Worm (Caenorhabditis elegans) whole organism, L2 larva: Measurements from ENCODE around the gene idpb-4.

Experiments used
- C34F6.9 ChIP-seq: fragments of 150-350 bp; optimal IDR thresholded peaks from 2 replicates; lab custom pipeline; 2014; ENCODE audit warnings: missing biosample characterization, missing genetic modification characterization
- F13H6.1 ChIP-seq: sonication (generic microtip); optimal IDR thresholded peaks from 2 replicates; lab custom pipeline; 2016; ENCODE audit warnings: missing genetic modification characterization, missing compliant biosample characterization
- alr-1 ChIP-seq: fragments of 150-350 bp; optimal IDR thresholded peaks from 2 replicates; lab custom pipeline; 2014; ENCODE audit warnings: missing biosample characterization, missing genetic modification characterization
- ceh-16 ChIP-seq: fragments of 150-350 bp; optimal IDR thresholded peaks from 2 replicates; lab custom pipeline; 2014; ENCODE audit warnings: missing biosample characterization, missing genetic modification characterization
- ceh-82 ChIP-seq: fragments of 150-350 bp; optimal IDR thresholded peaks from 2 replicates; lab custom pipeline; 2014; ENCODE audit warnings: missing biosample characterization, missing genetic modification characterization
- crh-2 ChIP-seq: sonication (generic microtip); optimal IDR thresholded peaks from 2 replicates; lab custom pipeline; 2017; ENCODE audit warnings: missing biosample characterization, missing genetic modification characterization
- egl-27 ChIP-seq: sonication (generic microtip); optimal IDR thresholded peaks from 3 replicates; lab custom pipeline; 2017; ENCODE audit warnings: missing biosample characterization, missing genetic modification reagents, missing genetic modification characterization
- elt-3 ChIP-seq: sonication (generic microtip); optimal IDR thresholded peaks from 2 replicates; lab custom pipeline; 2017; ENCODE audit warnings: missing biosample characterization, missing genetic modification characterization
- fos-1 ChIP-seq: fragments of 150-350 bp; optimal IDR thresholded peaks from 2 replicates; lab custom pipeline; 2014; ENCODE audit warnings: missing biosample characterization, missing genetic modification characterization
- gmeb-1 ChIP-seq: fragments of 150-350 bp; optimal IDR thresholded peaks from 2 replicates; lab custom pipeline; 2014; ENCODE audit warnings: missing biosample characterization, missing genetic modification characterization
- lsy-2 ChIP-seq, 2 experiments: fragments of 150-350 bp in 1 of 2; sonication (generic microtip) in 1 of 2; optimal IDR thresholded peaks; 2 replicates each; lab custom pipeline; 2014 to 2017; ENCODE audit warnings: missing biosample characterization in 2 of 2, missing genetic modification characterization in 2 of 2
- mdl-1 ChIP-seq, 2 experiments: fragments of 150-350 bp in 1 of 2; sonication (generic microtip) in 1 of 2; optimal IDR thresholded peaks; 2 replicates each; lab custom pipeline; 2017; ENCODE audit warnings: missing biosample characterization in 2 of 2, missing genetic modification characterization in 2 of 2
- nhr-21 ChIP-seq: fragments of 150-350 bp; optimal IDR thresholded peaks from 2 replicates; lab custom pipeline; 2014; ENCODE audit warnings: missing biosample characterization, missing genetic modification characterization
- nhr-25 ChIP-seq: fragments of 150-350 bp; sonication (generic microtip); optimal IDR thresholded peaks from 3 replicates; lab custom pipeline; 2014; ENCODE audit warnings: missing biosample characterization, missing genetic modification characterization
- sma-9 ChIP-seq, 2 experiments: fragments of 150-350 bp in 1 of 2; sonication (generic microtip) in 1 of 2; optimal IDR thresholded peaks; 2 replicates each; lab custom pipeline; 2014 to 2016; ENCODE audit warnings: missing genetic modification characterization in 2 of 2, mild to moderate bottlenecking in 1 of 2, missing biosample characterization in 1 of 2, missing compliant biosample characterization in 1 of 2, missing genetic modification reagents in 1 of 2, moderate library complexity in 1 of 2
- unc-62 ChIP-seq: fragments of 150-350 bp; optimal IDR thresholded peaks from 2 replicates; lab custom pipeline; 2014; ENCODE audit warnings: missing biosample characterization, missing genetic modification reagents, missing genetic modification characterization
- zag-1 ChIP-seq: fragments of 150-350 bp; optimal IDR thresholded peaks from 2 replicates; lab custom pipeline; 2014; ENCODE audit warnings: missing biosample characterization, missing genetic modification characterization
- ztf-11 ChIP-seq: sonication (generic microtip); optimal IDR thresholded peaks from 2 replicates; lab custom pipeline; 2017; ENCODE audit warnings: missing biosample characterization, missing genetic modification characterization

Gene idpb-4

DNA sequence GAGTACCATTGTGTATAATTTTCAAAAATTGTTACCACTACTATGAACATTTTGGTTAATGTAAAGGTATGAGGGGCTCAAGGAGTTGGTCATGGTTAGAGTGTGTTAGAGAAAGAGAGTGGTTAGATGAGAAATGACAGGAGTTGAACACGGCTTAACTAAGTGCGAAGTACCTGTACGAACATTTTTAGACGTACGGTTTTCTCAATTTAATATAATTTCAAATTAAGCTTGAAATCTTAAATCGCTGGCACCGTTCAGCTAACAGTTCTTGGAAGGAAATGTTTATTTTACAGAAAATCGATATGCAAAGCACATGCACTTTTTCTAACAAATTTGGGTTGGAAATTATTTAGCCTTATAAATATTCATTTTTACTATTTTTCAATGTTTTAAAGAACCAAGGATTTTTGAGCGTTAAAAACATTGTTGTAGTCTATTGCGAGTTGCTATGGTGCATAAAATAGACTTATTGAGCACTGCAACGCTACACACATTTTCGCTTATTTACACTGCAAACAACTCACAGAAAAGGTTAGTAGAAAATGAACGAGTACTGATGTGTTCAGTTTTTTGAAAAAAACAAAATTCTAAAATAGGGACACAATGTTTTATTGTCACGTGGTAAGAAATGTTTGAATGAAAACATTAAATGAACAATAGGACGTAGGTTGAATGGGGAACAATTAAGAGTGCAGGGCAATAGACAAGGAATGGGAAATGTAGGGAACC is 35.6 kb downstream of the idpb-4 start, which contains the start of gene sphk-1:
TSS of gene sphk-1 (minus strand) at position 51 of the 732 bp plus-strand sequence.
- no peak for TF ChIP-seq ztf-11 (tag; lab: Kevin White, UChicago)
- no peak for TF ChIP-seq unc-62 (GFP tag; lab: Kevin White, UChicago)
- TF ChIP-seq C34F6.9 (tag; lab: Kevin White, UChicago), result no peak

DNA sequence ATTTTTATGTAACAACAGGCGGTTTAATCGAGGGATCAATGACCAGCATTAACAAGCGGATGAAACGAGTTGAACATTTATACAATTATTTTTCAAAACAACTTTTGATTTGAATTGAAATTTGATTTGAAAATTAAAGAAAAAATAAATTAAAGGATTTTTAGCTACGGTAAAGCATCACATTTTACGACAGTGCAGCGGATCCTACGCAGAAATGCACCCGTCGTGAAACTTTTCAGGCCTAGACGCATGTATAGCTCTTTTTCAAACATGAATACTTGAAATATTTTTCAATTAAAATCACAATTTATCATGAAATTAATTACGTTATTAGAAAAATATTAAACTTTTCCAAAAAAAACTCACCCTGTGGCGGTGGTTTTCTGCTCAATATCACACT is 36.3 kb downstream of the idpb-4 start:
- TF ChIP-seq lsy-2 (tag; optimal IDR thresholded peaks at IDR 0.05; lab: Kevin White, UChicago) (peak in 1 of 2 experiments; percentile 86), egl-27 (tag; lab: Kevin White, UChicago) (no peak)

DNA sequence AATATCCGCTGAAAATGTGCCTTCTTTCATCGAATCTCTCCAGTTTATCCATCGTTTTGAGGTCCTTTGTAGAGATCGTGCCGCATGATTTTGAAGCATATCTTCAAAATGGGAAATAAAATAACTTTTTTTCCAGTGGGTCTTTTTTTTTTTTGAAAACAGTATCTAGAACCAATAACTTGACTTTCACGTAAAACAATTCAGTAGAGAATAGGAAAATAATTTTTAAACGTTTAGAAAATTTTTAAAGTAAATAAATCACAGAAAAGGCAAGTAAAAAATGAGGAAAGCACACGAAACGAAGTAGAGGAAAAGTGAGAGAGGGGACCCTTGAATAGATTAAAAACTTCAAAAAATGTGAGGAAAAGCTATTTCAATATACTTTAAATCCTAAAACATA is 38.5 kb downstream of the idpb-4 start, which contains the start of gene chdh-1:
TSS of gene chdh-1 (minus strand) at position 101 of the 400 bp plus-strand sequence.
- TF ChIP-seq elt-3 (tag; lab: Kevin White, UChicago) (no peak), F13H6.1 (tag; lab: Kevin White, UChicago) (no peak), ceh-16 (no peak), mdl-1 (tag; optimal IDR thresholded peaks at IDR 0.05; lab: Kevin White, UChicago) (no peak), alr-1 (tag; lab: Kevin White, UChicago) (no peak), ceh-82 (tag; lab: Kevin White, UChicago) (no peak), zag-1 (tag; lab: Kevin White, UChicago) (no peak), nhr-21 (no peak)

DNA sequence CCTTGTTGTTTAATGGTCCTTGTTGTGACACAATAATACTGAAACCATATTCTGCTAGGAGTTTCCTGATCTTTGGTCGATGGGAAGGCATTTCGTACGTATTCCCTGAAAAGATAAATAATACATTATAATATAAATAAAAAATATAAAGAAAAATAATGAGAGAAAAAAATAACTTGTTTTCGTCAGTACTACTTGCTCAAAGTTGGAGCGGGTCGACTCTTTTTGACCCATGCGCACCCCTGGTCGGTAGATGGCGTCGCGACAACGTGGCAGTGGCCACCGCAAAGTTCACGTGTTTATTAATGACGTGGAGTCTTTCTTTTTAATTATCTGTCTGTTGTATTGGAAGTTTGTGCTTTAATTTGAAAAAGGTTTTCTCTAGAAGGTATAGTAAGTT is 41.6 kb downstream of the idpb-4 start, which contains the start of gene C34C6.10:
TSS of gene C34C6.10 (minus strand) at position 101 of the 400 bp plus-strand sequence.
- no peak for TF ChIP-seq gmeb-1
- TF ChIP-seq unc-62 (GFP tag; lab: Kevin White, UChicago), result no peak

DNA sequence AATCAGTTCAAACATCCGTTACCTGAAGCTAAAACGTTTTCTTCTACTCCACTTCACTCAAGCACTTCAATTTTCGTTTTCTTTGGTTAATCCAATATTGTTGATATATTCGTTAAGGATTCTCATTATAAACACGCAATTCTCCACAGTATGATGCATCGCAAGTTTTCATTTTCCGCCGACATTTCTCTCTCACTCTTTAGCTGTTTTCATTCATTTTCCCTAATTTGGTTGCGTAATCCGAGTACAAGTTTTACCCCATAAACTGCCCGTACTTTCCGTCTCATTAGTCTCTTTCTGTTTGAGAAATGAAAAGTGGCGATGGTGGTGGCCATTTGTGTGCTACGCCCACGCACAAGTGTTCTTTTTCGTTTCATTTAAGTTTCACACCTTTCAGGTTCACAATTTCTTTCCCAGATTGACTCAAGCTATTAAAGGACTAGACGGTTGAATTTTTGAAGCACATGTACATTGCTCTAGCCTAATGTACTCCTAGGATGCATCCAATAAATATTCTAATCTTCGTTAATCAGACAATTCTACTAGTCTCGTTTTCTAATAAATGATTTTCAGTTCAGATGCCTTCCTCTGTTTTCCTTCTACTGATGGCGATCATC is 45.9 kb downstream of the idpb-4 start, which contains the start of gene C34C6.3:
TSS of gene C34C6.3 (plus strand) at position 567 of the 617 bp plus-strand sequence.
- no peak for TF ChIP-seq fos-1 (tag; lab: Kevin White, UChicago)
- no peak for TF ChIP-seq nhr-25 (tag; lab: Kevin White, UChicago)
- no peak for TF ChIP-seq sma-9 (GFP tag; optimal IDR thresholded peaks at IDR 0.05; lab: Kevin White, UChicago)
- no peak for TF ChIP-seq sma-9 (tag; optimal IDR thresholded peaks at IDR 0.05; lab: Kevin White, UChicago)
- TF ChIP-seq crh-2 (tag; lab: Kevin White, UChicago), result no peak
- TF ChIP-seq ztf-11 (tag; lab: Kevin White, UChicago), result no peak
